Fruit fly (Drosophila melanogaster): ENCODE measurements around the gene Mesh1.

The Mesh1 gene

DNA sequence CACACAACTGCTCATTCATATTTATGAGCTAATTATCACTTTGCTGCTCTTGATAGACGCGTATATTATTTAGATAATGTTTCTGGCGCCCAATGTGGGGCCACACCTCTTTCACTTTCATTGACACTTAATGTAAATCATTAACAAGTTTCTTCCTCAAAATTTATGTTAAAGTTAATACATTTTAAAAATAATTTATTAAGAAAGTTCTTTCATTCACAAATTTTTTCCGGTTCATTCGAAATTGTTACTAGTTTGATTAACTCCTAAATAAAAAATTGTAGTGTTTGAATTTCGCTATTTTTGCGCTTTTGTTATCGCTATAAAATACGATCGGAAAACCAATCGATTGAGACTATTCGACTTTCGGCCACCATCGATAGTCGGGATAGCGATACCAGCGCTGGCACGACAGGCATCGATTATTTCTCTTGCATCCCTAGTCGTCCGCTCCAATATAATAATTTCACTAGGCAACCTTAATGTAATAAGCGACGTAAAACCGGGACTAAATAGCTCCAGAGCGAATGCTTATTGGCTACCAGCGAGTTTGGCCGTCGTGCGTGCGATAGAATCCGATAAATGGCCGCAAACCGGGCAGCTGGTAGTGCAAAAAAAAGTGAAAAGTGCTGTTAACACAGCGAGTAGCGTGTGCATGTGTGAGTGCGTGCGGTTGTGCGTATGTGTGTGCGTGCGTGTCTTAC is 26.6 kb upstream of the Mesh1 start, which contains the start of gene Usp1 (continued):
- TF ChIP-seq YL-1 (GFP tag; optimal IDR thresholded peaks at IDR 0.05), result peak; percentile 83
- no peak for TF ChIP-seq Nf-YA (GFP tag; IDR thresholded peaks at IDR 0.05)
- TF ChIP-seq slbo (GFP tag; IDR thresholded peaks at IDR 0.05), result no peak
- TF ChIP-seq Spps (tag; optimal IDR thresholded peaks at IDR 0.05), result no peak
- no peak for TF ChIP-seq CG32767 (GFP tag; IDR thresholded peaks at IDR 0.05)
- TF ChIP-seq CG15696 (tag; optimal IDR thresholded peaks at IDR 0.05), result no peak
- no peak for TF ChIP-seq Atf3 (GFP tag; optimal IDR thresholded peaks at IDR 0.05)
- TF ChIP-seq mld (GFP tag; IDR thresholded peaks at IDR 0.05; ENCODE audit: partially characterized antibody), result peak; percentile 97
- TF ChIP-seq Elba2 (GFP tag; optimal IDR thresholded peaks at IDR 0.05), result no peak
- peak; percentile 32 for TF ChIP-seq Lhr (GFP tag; optimal IDR thresholded peaks at IDR 0.05)
- TF ChIP-seq luna (GFP tag; optimal IDR thresholded peaks at IDR 0.05), result no peak
- TF ChIP-seq CG7271 (tag; optimal IDR thresholded peaks at IDR 0.05), result no peak
- TF ChIP-seq CG6791 (GFP tag; IDR thresholded peaks at IDR 0.05; ENCODE audit: partially characterized antibody), result peak; percentile 99
- no peak for TF ChIP-seq HLH3B (GFP tag; IDR thresholded peaks at IDR 0.05)
- no peak for TF ChIP-seq mam (GFP tag; optimal IDR thresholded peaks at IDR 0.05)
- TF ChIP-seq CG9932 (GFP tag; IDR thresholded peaks at IDR 0.05), result peak; percentile 63
- no peak for TF ChIP-seq CG7357 (GFP tag; IDR thresholded peaks at IDR 0.05)
- TF ChIP-seq CG14710 (tag; optimal IDR thresholded peaks at IDR 0.05), result peak; percentile 50
- peak; percentile 65 for TF ChIP-seq gro (GFP tag; optimal IDR thresholded peaks at IDR 0.05)
- TF ChIP-seq MBD-R2 (GFP tag; IDR thresholded peaks at IDR 0.05), result peak; percentile 53
- TF ChIP-seq cg (GFP tag; optimal IDR thresholded peaks at IDR 0.05), result peak; percentile 96
- TF ChIP-seq Dbx (GFP tag; IDR thresholded peaks at IDR 0.05), result no peak
- TF ChIP-seq bab2 (GFP tag; optimal IDR thresholded peaks at IDR 0.05), result no peak
- TF ChIP-seq abd-A (tag; optimal IDR thresholded peaks at IDR 0.05), result no peak
- TF ChIP-seq ERR (GFP tag; optimal IDR thresholded peaks at IDR 0.05), result no peak
- no peak for TF ChIP-seq Ptx1 (GFP tag; IDR thresholded peaks at IDR 0.05)
- TF ChIP-seq CG10979 (tag; optimal IDR thresholded peaks at IDR 0.05), result peak; percentile 16
- TF ChIP-seq sug (tag; optimal IDR thresholded peaks at IDR 0.05), result peak; percentile 8
- TF ChIP-seq tin (GFP tag; optimal IDR thresholded peaks at IDR 0.05), result no peak
- no peak for TF ChIP-seq CG8944 (GFP tag; optimal IDR thresholded peaks at IDR 0.05)

dm6 chr3R:29227675-29228211 is 25.4 kb upstream of the Mesh1 start, which contains the start of gene CG14507:
Gene CG14507, minus strand, starts transcription at chr3R:29227725.
- no peak for TF ChIP-seq Rx (GFP tag; IDR thresholded peaks at IDR 0.05)
- TF ChIP-seq Drgx (GFP tag; IDR thresholded peaks at IDR 0.05), result peak; percentile 8; the same call in 1 of the 2 replicates

dm6 chr3R:29222891-29223842 is 20.8 kb upstream of the Mesh1 start, which contains the start of the genes Cisd2 and Brd8:
Gene Cisd2, minus strand, starts transcription at chr3R:29223428.
Gene Brd8, plus strand, starts transcription at chr3R:29223485.
- peak; percentile 47 for TF ChIP-seq Myb (GFP tag; optimal IDR thresholded peaks at IDR 0.05)
- TF ChIP-seq bbx (GFP tag; IDR thresholded peaks at IDR 0.05; ENCODE audit: partially characterized antibody), result peak; percentile 97
- TF ChIP-seq Dref (GFP tag; IDR thresholded peaks at IDR 0.05), result peak; percentile 99
- TF ChIP-seq phol (tag; optimal IDR thresholded peaks at IDR 0.05), result peak; percentile 28
- peak; percentile 74; the same call in 1 of the 2 replicates for TF ChIP-seq CG2129 (GFP tag; IDR thresholded peaks at IDR 0.05; ENCODE audit: partially characterized antibody)
- TF ChIP-seq jing (GFP tag; optimal IDR thresholded peaks at IDR 0.05), result no peak
- no peak for TF ChIP-seq CG12299 (tag; optimal IDR thresholded peaks at IDR 0.05)
- TF ChIP-seq BEAF-32 (GFP tag; optimal IDR thresholded peaks at IDR 0.05), result peak; percentile 91
- TF ChIP-seq slou (GFP tag; optimal IDR thresholded peaks at IDR 0.05), result no peak
- peak; percentile 31 for TF ChIP-seq HmgZ (tag; optimal IDR thresholded peaks at IDR 0.05)
- peak; percentile 77; the same call in 1 of the 2 replicates for TF ChIP-seq CG42726 (GFP tag; IDR thresholded peaks at IDR 0.05; ENCODE audit: partially characterized antibody)
- peak; percentile 69 for TF ChIP-seq CG12659 (GFP tag; optimal IDR thresholded peaks at IDR 0.05)
- TF ChIP-seq CG17186 (GFP tag; optimal IDR thresholded peaks at IDR 0.05), result peak; percentile 89
- TF ChIP-seq row (GFP tag; IDR thresholded peaks at IDR 0.05), result peak; percentile 31; the same call in 1 of the 3 replicates
